Fruit fly (Drosophila melanogaster): Measurements from ENCODE around the gene pit.

- TF ChIP-seq EcR (GFP tag; optimal IDR thresholded peaks at IDR 0.05) (no peak), pan (optimal IDR thresholded peaks at IDR 0.05) (peak; percentile 52), psq (optimal IDR thresholded peaks at IDR 0.05) (no peak), usp (GFP tag; optimal IDR thresholded peaks at IDR 0.05) (no peak), Dll (optimal IDR thresholded peaks at IDR 0.05) (no peak), CG8478 (optimal IDR thresholded peaks at IDR 0.05) (no peak)
Measured at dm6 chr3R:21999641-22000040, 34.5 kb upstream of the pit start.

Data from whole organism.